Fruit fly (Drosophila melanogaster): ENCODE results near the gene CG8064.
A peak's percentile ranks its signal among the peaks of the same experiment; 100 is the strongest.

The CG8064 gene

dm6 chr3R:18277406-18277805 lies 6.1 kb upstream of the CG8064 start:
- TF ChIP-seq mirr (GFP tag; optimal IDR thresholded peaks at IDR 0.05) (peak; percentile 9), Hmx (GFP tag; optimal IDR thresholded peaks at IDR 0.05) (no peak), gfzf (GFP tag; optimal IDR thresholded peaks at IDR 0.05) (no peak), CG4820 (GFP tag; optimal IDR thresholded peaks at IDR 0.05) (no peak), zen2 (GFP tag; IDR thresholded peaks at IDR 0.05; ENCODE audit: partially characterized antibody) (no peak), Med (GFP tag) (peak; percentile 54), Fer3 (tag; optimal IDR thresholded peaks at IDR 0.05) (no peak), Camta (GFP tag; optimal IDR thresholded peaks at IDR 0.05) (no peak), Fer2 (tag; optimal IDR thresholded peaks at IDR 0.05) (no peak), fd3F (GFP tag; optimal IDR thresholded peaks at IDR 0.05) (no peak), CG13424 (tag; optimal IDR thresholded peaks at IDR 0.05) (no peak), sug (tag; optimal IDR thresholded peaks at IDR 0.05) (peak; percentile 50), inv (GFP tag; IDR thresholded peaks at IDR 0.05; ENCODE audit: partially characterized antibody) (no peak), dmrt11E (tag; optimal IDR thresholded peaks at IDR 0.05) (no peak), CG3995 (GFP tag; optimal IDR thresholded peaks at IDR 0.05) (no peak), trh (GFP tag; optimal IDR thresholded peaks at IDR 0.05) (no peak), exex (tag; optimal IDR thresholded peaks at IDR 0.05) (peak; percentile 13), CG10321 (GFP tag; IDR thresholded peaks at IDR 0.05) (no peak), chn (GFP tag; optimal IDR thresholded peaks at IDR 0.05) (no peak)

- TF ChIP-seq Nf-YC (tag; optimal IDR thresholded peaks at IDR 0.05) (peak; percentile 1), Hmr (GFP tag; optimal IDR thresholded peaks at IDR 0.05) (peak; percentile 21), Sry-δ (GFP tag; optimal IDR thresholded peaks at IDR 0.05) (no peak), dimm (GFP tag; IDR thresholded peaks at IDR 0.05) (no peak), CG3995 (GFP tag; optimal IDR thresholded peaks at IDR 0.05) (no peak), CG10274 (GFP tag; optimal IDR thresholded peaks at IDR 0.05) (peak; percentile 73), CG30431 (GFP tag; optimal IDR thresholded peaks at IDR 0.05) (no peak), fd96Cb (tag; optimal IDR thresholded peaks at IDR 0.05) (no peak), CG4328 (GFP tag; optimal IDR thresholded peaks at IDR 0.05) (no peak), dm (GFP tag; optimal IDR thresholded peaks at IDR 0.05) (no peak), CG4854 (GFP tag; optimal IDR thresholded peaks at IDR 0.05) (no peak), CG4360 (GFP tag; IDR thresholded peaks at IDR 0.05) (no peak), CG11093 (GFP tag; IDR thresholded peaks at IDR 0.05) (no peak), Oli (tag; optimal IDR thresholded peaks at IDR 0.05) (no peak), Dad (GFP tag; optimal IDR thresholded peaks at IDR 0.05) (no peak), H2.0 (GFP tag; IDR thresholded peaks at IDR 0.05) (no peak), CG42726 (GFP tag; IDR thresholded peaks at IDR 0.05; ENCODE audit: partially characterized antibody) (no peak), repo (GFP tag; optimal IDR thresholded peaks at IDR 0.05) (no peak), pfk (GFP tag; optimal IDR thresholded peaks at IDR 0.05) (no peak), CG2120 (GFP tag; optimal IDR thresholded peaks at IDR 0.05) (peak; percentile 45), cwo (GFP tag; optimal IDR thresholded peaks at IDR 0.05) (peak; percentile 18), lmd (GFP tag; IDR thresholded peaks at IDR 0.05) (no peak), sens (GFP tag) (no peak), ERR (GFP tag; optimal IDR thresholded peaks at IDR 0.05) (no peak), lab (GFP tag; optimal IDR thresholded peaks at IDR 0.05) (peak; percentile 5), Med (GFP tag) (peak; percentile 63), lilli (GFP tag; optimal IDR thresholded peaks at IDR 0.05) (no peak), CG10979 (tag; optimal IDR thresholded peaks at IDR 0.05) (no peak), cato (GFP tag; optimal IDR thresholded peaks at IDR 0.05; ENCODE audit: borderline replicate concordance) (no peak), CG31224 (GFP tag; IDR thresholded peaks at IDR 0.05) (no peak), Awh (GFP tag; IDR thresholded peaks at IDR 0.05) (no peak), Trl (optimal IDR thresholded peaks at IDR 0.05) (peak in 1 of 2 experiments; percentile 4), Trl (GFP tag; optimal IDR thresholded peaks at IDR 0.05) (no peak), z (GFP tag; IDR thresholded peaks at IDR 0.05) (no peak)
Measured at dm6 chr3R:18279494-18279893, 4.0 kb upstream of the CG8064 start, which contains the start of gene CG7142. CG7142 (minus strand) TSS chr3R:18279522.

Data from whole organism, embryonic.